Worm (Caenorhabditis elegans) whole organism, L4 larva: Measurements from ENCODE around the gene srbc-82.

Experiments
- F26F4.8 ChIP-seq: fragments of 200-800 bp; sonication (Bioruptor generic); conservative IDR thresholded peaks from 2 replicates; pipeline ENCODE4 v1.3.6; 2022; ENCODE audit warnings: missing genetic modification characterization, missing compliant biosample characterization
- Y105C5A.15 ChIP-seq: fragments of 200-800 bp; sonication (Bioruptor generic); IDR thresholded peaks from 2 replicates; pipeline ENCODE4 v1.3.6; 2022; ENCODE audit warnings: missing genetic modification characterization, missing compliant biosample characterization
- Y5F2A.4 ChIP-seq: fragments of 200-800 bp; sonication (Bioruptor generic); optimal IDR thresholded peaks from 2 replicates; lab custom pipeline; 2018; ENCODE audit warnings: mild to moderate bottlenecking, missing genetic modification characterization, missing compliant biosample characterization
- aha-1 ChIP-seq: fragments of 150-350 bp; peaks from one replicate; lab custom pipeline; 2014; ENCODE audit warnings: missing biosample characterization, missing genetic modification characterization
- ama-1 ChIP-seq: fragments of 150-350 bp; optimal IDR thresholded peaks from 2 replicates; lab custom pipeline; 2014; ENCODE audit warnings: inconsistent platforms, mixed read lengths
- ceh-20 ChIP-seq: fragments of 200-800 bp; sonication (Bioruptor generic); IDR thresholded peaks from 2 replicates; pipeline ENCODE4 v1.3.6; 2022; ENCODE audit warnings: missing genetic modification reagents, missing genetic modification characterization, missing compliant biosample characterization
- ces-1 ChIP-seq: fragments of 150-350 bp; sonication (generic microtip); optimal IDR thresholded peaks from 4 replicates; lab custom pipeline; 2014; ENCODE audit warnings: missing biosample characterization, missing genetic modification reagents, missing genetic modification characterization
- daf-12 ChIP-seq: fragments of 150-350 bp; optimal IDR thresholded peaks from 2 replicates; lab custom pipeline; 2014; ENCODE audit warnings: missing biosample characterization, missing genetic modification reagents, missing genetic modification characterization
- daf-8 ChIP-seq: fragments of 200-800 bp; sonication (Bioruptor generic); IDR thresholded peaks from 2 replicates; pipeline ENCODE4 v1.3.6; 2022; ENCODE audit warnings: missing genetic modification characterization, missing compliant biosample characterization
- dmd-8 ChIP-seq: fragments of 200-800 bp; sonication (Bioruptor generic); IDR thresholded peaks from 2 replicates; pipeline ENCODE4 v1.3.6; 2022; ENCODE audit warnings: missing genetic modification characterization, missing compliant biosample characterization
- dmd-9 ChIP-seq: fragments of 200-800 bp; sonication (Bioruptor generic); IDR thresholded peaks from 2 replicates; pipeline ENCODE4 v1.3.6; 2022; ENCODE audit warnings: missing genetic modification reagents, missing genetic modification characterization, missing compliant biosample characterization
- dpl-1 ChIP-seq: fragments of 150-350 bp; optimal IDR thresholded peaks from 2 replicates; lab custom pipeline; 2014; ENCODE audit warnings: missing biosample characterization, missing genetic modification reagents, missing genetic modification characterization
- fos-1 ChIP-seq: fragments of 150-350 bp; optimal IDR thresholded peaks from 2 replicates; lab custom pipeline; 2014; ENCODE audit warnings: missing biosample characterization, missing genetic modification characterization
- gei-8 ChIP-seq: fragments of 200-800 bp; sonication (Bioruptor generic); optimal IDR thresholded peaks from 2 replicates; lab custom pipeline; 2018; ENCODE audit warnings: mild to moderate bottlenecking, missing genetic modification characterization, missing compliant biosample characterization
- hif-1 ChIP-seq, 2 experiments: sonication (generic microtip); optimal IDR thresholded peaks; 2 replicates each; lab custom pipeline; 2016 to 2017; ENCODE audit warnings: missing compliant biosample characterization in 2 of 2, missing genetic modification characterization in 2 of 2, missing genetic modification reagents in 2 of 2, missing genotype in 2 of 2, mild to moderate bottlenecking in 1 of 2
- hlh-11 ChIP-seq: fragments of 200-800 bp; sonication (Bioruptor generic); optimal IDR thresholded peaks from 2 replicates; lab custom pipeline; 2018; ENCODE audit warnings: mild to moderate bottlenecking, missing genetic modification characterization, missing compliant biosample characterization
- hlh-30 ChIP-seq: sonication (generic microtip); optimal IDR thresholded peaks from 2 replicates; lab custom pipeline; 2017; ENCODE audit warnings: antibody characterized with exemption, mild to moderate bottlenecking, missing genetic modification characterization, missing compliant biosample characterization; ENCODE audit not compliant: insufficient read depth
- lin-13 ChIP-seq: fragments of 150-350 bp; optimal IDR thresholded peaks from 2 replicates; lab custom pipeline; 2014; ENCODE audit warnings: missing biosample characterization, missing genetic modification reagents, missing genetic modification characterization
- lin-39 ChIP-seq: fragments of 150-350 bp; optimal IDR thresholded peaks from 2 replicates; lab custom pipeline; 2014; ENCODE audit warnings: missing biosample characterization, missing genetic modification reagents, missing genetic modification characterization
- lir-3 ChIP-seq: sonication (generic microtip); optimal IDR thresholded peaks from 2 replicates; lab custom pipeline; 2016; ENCODE audit warnings: mild to moderate bottlenecking, missing genetic modification characterization, missing compliant biosample characterization
- madf-9 ChIP-seq: fragments of 200-800 bp; sonication (Bioruptor generic); conservative IDR thresholded peaks from 2 replicates; pipeline ENCODE4 v1.3.6; 2022; ENCODE audit warnings: missing genetic modification reagents, missing genetic modification characterization, missing compliant biosample characterization
- mep-1 ChIP-seq: fragments of 150-350 bp; sonication (generic microtip); optimal IDR thresholded peaks from 3 replicates; lab custom pipeline; 2014; ENCODE audit warnings: missing biosample characterization, missing genetic modification characterization
- mes-2 ChIP-seq: sonication (generic microtip); optimal IDR thresholded peaks from 2 replicates; lab custom pipeline; 2016; ENCODE audit warnings: missing genotype, mild to moderate bottlenecking, missing genetic modification characterization, missing compliant biosample characterization; ENCODE audit not compliant: poor library complexity, severe bottlenecking
- mxl-2 ChIP-seq: fragments of 200-800 bp; sonication (Bioruptor generic); conservative IDR thresholded peaks from 2 replicates; pipeline ENCODE4 v1.3.6; 2022; ENCODE audit warnings: missing genetic modification reagents, missing genetic modification characterization, missing compliant biosample characterization
- nhr-111 ChIP-seq: fragments of 200-800 bp; sonication (Bioruptor generic); optimal IDR thresholded peaks from 2 replicates; lab custom pipeline; 2018; ENCODE audit warnings: mild to moderate bottlenecking, missing genetic modification characterization, missing compliant biosample characterization
- nhr-42 ChIP-seq: fragments of 200-800 bp; sonication (Bioruptor generic); IDR thresholded peaks from 2 replicates; pipeline ENCODE4 v1.3.6; 2022; ENCODE audit warnings: missing genetic modification characterization, missing compliant biosample characterization
- nhr-48 ChIP-seq: sonication (generic microtip); optimal IDR thresholded peaks from 2 replicates; lab custom pipeline; 2016; ENCODE audit warnings: mild to moderate bottlenecking, missing genetic modification characterization, missing compliant biosample characterization
- php-3 ChIP-seq: fragments of 200-800 bp; sonication (Bioruptor generic); IDR thresholded peaks from 2 replicates; pipeline ENCODE4 v1.3.6; 2022; ENCODE audit warnings: missing genetic modification reagents, missing genetic modification characterization, missing compliant biosample characterization
- rbr-2 ChIP-seq: sonication (generic microtip); optimal IDR thresholded peaks from 2 replicates; lab custom pipeline; 2016; ENCODE audit warnings: missing genotype, missing genetic modification characterization, missing compliant biosample characterization
- saeg-2 ChIP-seq: fragments of 200-800 bp; sonication (Bioruptor generic); IDR thresholded peaks from 2 replicates; pipeline ENCODE4 v1.3.6; 2022; ENCODE audit warnings: missing genetic modification reagents, missing genetic modification characterization, missing compliant biosample characterization
- sdz-12 ChIP-seq: fragments of 200-800 bp; sonication (Bioruptor generic); optimal IDR thresholded peaks from 2 replicates; lab custom pipeline; 2018; ENCODE audit warnings: mild to moderate bottlenecking, missing genetic modification characterization, missing compliant biosample characterization
- set-16 ChIP-seq: fragments of 200-800 bp; sonication (Bioruptor generic); IDR thresholded peaks from 2 replicates; pipeline ENCODE4 v1.3.6; 2022; ENCODE audit warnings: missing genetic modification reagents, missing genetic modification characterization, missing compliant biosample characterization
- snpc-1.2 ChIP-seq: fragments of 200-800 bp; sonication (Bioruptor generic); IDR thresholded peaks from 2 replicates; pipeline ENCODE4 v1.3.6; 2022; ENCODE audit warnings: missing genetic modification reagents, missing genetic modification characterization, missing compliant biosample characterization
- snpc-4 ChIP-seq: fragments of 150-350 bp; optimal IDR thresholded peaks from 2 replicates; lab custom pipeline; 2014; ENCODE audit warnings: missing biosample characterization, missing genetic modification characterization
- spr-1 ChIP-seq: sonication (generic microtip); optimal IDR thresholded peaks from 2 replicates; lab custom pipeline; 2016; ENCODE audit warnings: mild to moderate bottlenecking, missing genetic modification characterization, missing compliant biosample characterization
- tag-97 ChIP-seq: fragments of 200-800 bp; sonication (Bioruptor generic); IDR thresholded peaks from 2 replicates; pipeline ENCODE4 v1.3.6; 2022; ENCODE audit warnings: missing genetic modification characterization, missing compliant biosample characterization
- tra-1 ChIP-seq: fragments of 200-800 bp; sonication (Bioruptor generic); IDR thresholded peaks from 2 replicates; pipeline ENCODE4 v1.3.6; 2022; ENCODE audit warnings: missing genetic modification reagents, missing genetic modification characterization, missing compliant biosample characterization
- unc-130 ChIP-seq: sonication (generic microtip); optimal IDR thresholded peaks from 2 replicates; lab custom pipeline; 2016; ENCODE audit warnings: missing genetic modification reagents, missing genetic modification characterization, missing compliant biosample characterization
- unc-39 ChIP-seq: sonication (generic microtip); optimal IDR thresholded peaks from 2 replicates; lab custom pipeline; 2017; ENCODE audit warnings: missing biosample characterization, missing genetic modification characterization
- unc-62 ChIP-seq, 3 experiments: fragments of 150-350 bp in 1 of 3; sonication (generic microtip); optimal IDR thresholded peaks in 2 of 3; peaks in 1 of 3; 1 replicate in 1 of 3; 2 replicates in 2 of 3; lab custom pipeline; 2014 to 2017; ENCODE audit warnings: missing biosample characterization in 3 of 3, missing genetic modification characterization in 3 of 3, missing genetic modification reagents in 3 of 3, missing genotype in 1 of 3
- zag-1 ChIP-seq: fragments of 150-350 bp; optimal IDR thresholded peaks from 2 replicates; lab custom pipeline; 2014; ENCODE audit warnings: missing biosample characterization, missing genetic modification characterization
- zfp-2 ChIP-seq: sonication (generic microtip); optimal IDR thresholded peaks from 2 replicates; lab custom pipeline; 2016; ENCODE audit warnings: mild to moderate bottlenecking, missing genetic modification characterization, missing compliant biosample characterization
- zip-2 ChIP-seq: fragments of 150-350 bp; optimal IDR thresholded peaks from 2 replicates; lab custom pipeline; 2014; ENCODE audit warnings: missing biosample characterization, missing genetic modification characterization
- ztf-11 ChIP-seq: fragments of 150-350 bp; optimal IDR thresholded peaks from 2 replicates; lab custom pipeline; 2014; ENCODE audit warnings: missing biosample characterization, missing genetic modification characterization
- ztf-7 ChIP-seq: fragments of 150-350 bp; optimal IDR thresholded peaks from 2 replicates; lab custom pipeline; 2014; ENCODE audit warnings: missing biosample characterization, missing genetic modification characterization

The srbc-82 gene

DNA sequence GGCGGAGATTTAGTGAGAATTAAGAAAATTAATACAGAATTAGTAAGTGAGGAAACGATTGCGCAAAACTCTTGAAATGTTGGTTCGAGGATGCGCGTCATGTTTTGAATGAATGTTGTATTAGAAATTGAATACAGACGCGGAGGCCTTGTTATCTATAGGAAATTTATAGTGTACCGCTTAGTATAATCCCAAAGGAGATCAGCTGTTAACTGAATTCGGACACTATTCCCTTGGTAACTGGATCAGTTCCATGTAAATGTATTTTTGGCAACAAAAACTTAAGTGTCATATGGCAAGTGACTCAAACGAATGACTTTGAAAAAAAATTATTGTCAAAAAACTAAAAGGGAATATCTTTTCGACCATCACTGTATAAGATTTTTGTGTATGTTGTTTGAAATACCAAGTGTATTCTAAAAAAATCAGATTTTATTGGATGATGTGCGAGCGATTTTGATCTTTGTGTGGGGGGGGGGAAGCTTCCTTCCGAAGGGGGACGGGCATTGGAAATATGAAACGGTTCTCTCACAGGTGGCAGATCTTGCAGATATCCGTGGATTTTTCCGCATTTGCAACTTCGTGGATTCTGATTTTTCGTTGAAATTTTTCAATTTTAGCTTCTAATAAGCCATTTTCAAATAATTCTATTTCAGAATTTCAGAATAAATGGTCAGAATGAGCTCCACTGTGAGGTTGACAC, 46.2 kb downstream of the srbc-82 start, which contains the start of the genes W08G11.5 and W08G11.1:
TSS of gene W08G11.5 (minus strand) at position 101 of the 703 bp plus-strand sequence.
TSS of gene W08G11.1 (plus strand) at position 653 of the 703 bp plus-strand sequence.
- peak; percentile 33 for TF ChIP-seq aha-1 (tag; lab: Kevin White, UChicago)
- TF ChIP-seq unc-39 = no peak
- no peak for TF ChIP-seq lin-13 (GFP tag; lab: Kevin White, UChicago)
- TF ChIP-seq daf-12 = no peak
- TF ChIP-seq, all 104 proteins: peak for 1

DNA sequence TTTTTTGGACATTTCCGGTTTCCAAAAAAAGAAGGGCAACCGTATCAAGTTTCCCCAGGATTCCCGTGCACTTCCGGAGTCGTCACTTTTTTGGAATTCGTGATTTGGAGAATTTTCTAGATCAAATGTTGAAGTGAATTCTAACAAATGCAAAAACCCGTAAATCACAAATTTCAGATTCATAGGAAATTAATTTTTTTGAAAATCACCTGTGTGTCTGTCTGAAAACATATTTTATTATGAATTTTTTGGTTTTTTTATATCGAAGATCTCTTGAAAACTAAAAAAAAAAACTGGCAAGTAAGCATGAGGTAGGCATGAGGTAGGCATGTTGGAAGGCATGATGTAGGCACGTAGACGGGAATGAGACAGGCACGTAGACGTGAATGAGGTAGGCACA, 49.7 kb downstream of the srbc-82 start:
- TF ChIP-seq aha-1 (tag; lab: Kevin White, UChicago) = peak; percentile 60
- TF ChIP-seq snpc-4 = no peak
- no peak for TF ChIP-seq zfp-2
- TF ChIP-seq F26F4.8 (GFP tag; lab: Robert Waterston, UW) = no peak
- TF ChIP-seq, all 104 proteins: peak for 1

- TF ChIP-seq hlh-11 (tag; lab: Kevin White, UChicago) (peak; percentile 87), Y105C5A.15 (GFP tag; lab: Robert Waterston, UW) (no peak), mes-2 (peak; percentile 32), saeg-2 (GFP tag; lab: Robert Waterston, UW) (no peak), lin-39 (tag; lab: Kevin White, UChicago) (no peak), madf-9 (GFP tag; lab: Robert Waterston, UW) (no peak), hif-1 (tag; optimal IDR thresholded peaks at IDR 0.05; lab: Kevin White, UChicago) (peak in 1 of 2 experiments; percentile 39), daf-8 (GFP tag; lab: Robert Waterston, UW) (no peak), dpl-1 (GFP tag; lab: Kevin White, UChicago) (no peak), rbr-2 (tag; lab: Kevin White, UChicago) (peak; percentile 66), nhr-42 (GFP tag; lab: Robert Waterston, UW) (no peak), zip-2 (tag; lab: Kevin White, UChicago) (no peak), nhr-111 (GFP tag; lab: Kevin White, UChicago) (no peak), ama-1 (lab: Kevin White, UChicago) (no peak), dmd-8 (GFP tag; lab: Robert Waterston, UW) (no peak), Y5F2A.4 (GFP tag; lab: Kevin White, UChicago) (no peak), dmd-9 (GFP tag; lab: Robert Waterston, UW) (no peak), ceh-20 (peak; percentile 33; the same call in 1 of the 2 replicates), ztf-7 (no peak), unc-62 (GFP tag; optimal IDR thresholded peaks at IDR 0.05 in 1 of 2; lab: Kevin White, UChicago) (peak in 1 of 2 experiments; percentile 99), unc-62 (tag; optimal IDR thresholded peaks at IDR 0.05; lab: Kevin White, UChicago) (no peak), mep-1 (peak; percentile 45), ztf-11 (tag; lab: Kevin White, UChicago) (no peak), ces-1 (GFP tag; lab: Kevin White, UChicago) (no peak), unc-130 (no peak), spr-1 (tag; lab: Kevin White, UChicago) (no peak), php-3 (GFP tag; lab: Robert Waterston, UW) (no peak), set-16 (GFP tag; lab: Robert Waterston, UW) (peak; percentile 50), mxl-2 (GFP tag; lab: Robert Waterston, UW) (no peak), fos-1 (tag; lab: Kevin White, UChicago) (no peak), lin-13 (GFP tag; lab: Kevin White, UChicago) (peak; percentile 14), snpc-1.2 (GFP tag; lab: Robert Waterston, UW) (no peak), unc-39 (no peak), lir-3 (tag; lab: Kevin White, UChicago) (no peak), tag-97 (GFP tag; lab: Robert Waterston, UW) (no peak), tra-1 (GFP tag; lab: Robert Waterston, UW) (no peak), zag-1 (no peak), nhr-48 (tag; lab: Kevin White, UChicago) (peak; percentile 19), sdz-12 (GFP tag; lab: Kevin White, UChicago) (no peak), hlh-30 (tag; lab: Kevin White, UChicago) (peak; percentile 79), gei-8 (GFP tag; lab: Kevin White, UChicago) (no peak)
Observed at ce11 chrV:16350775-16351378, 50.5 kb downstream of the srbc-82 start.
